Fruit fly (Drosophila melanogaster): ENCODE data around the gene mahe.

Gene mahe

DNA sequence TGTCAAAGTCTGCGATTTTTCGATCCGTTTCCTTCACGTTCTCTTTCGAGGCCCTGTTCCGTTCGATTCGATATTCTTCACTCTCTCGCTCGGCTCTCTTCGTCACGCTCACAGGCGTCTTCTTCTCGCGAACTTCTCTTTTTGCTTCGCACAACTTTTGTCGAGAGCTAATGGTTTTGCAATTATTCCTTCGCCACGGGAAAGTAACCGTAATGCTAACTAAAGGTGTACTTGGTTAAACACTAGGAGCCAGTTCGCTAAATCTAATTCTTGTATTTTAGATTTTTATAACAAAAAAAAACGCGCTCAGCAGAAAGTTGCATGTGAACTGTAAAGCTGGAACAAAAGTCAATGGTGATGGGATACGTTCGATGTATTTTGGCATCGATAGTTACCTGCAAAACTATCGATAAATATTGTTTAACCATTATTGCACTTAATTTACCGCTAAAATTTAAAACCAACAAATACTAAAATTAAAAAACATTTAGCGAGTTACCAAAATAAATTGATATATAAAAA is at the start of gene mahe:
Gene mahe (minus strand): TSS at position 355 of the 522 bp plus-strand sequence.
- TF ChIP-seq tj (GFP tag; optimal IDR thresholded peaks at IDR 0.05) = peak; percentile 75
- no peak for TF ChIP-seq kay (GFP tag; ENCODE audit: borderline replicate concordance)
- TF ChIP-seq Clk (GFP tag; optimal IDR thresholded peaks at IDR 0.05) = no peak
- TF ChIP-seq cic (GFP tag; optimal IDR thresholded peaks at IDR 0.05) = no peak
- TF ChIP-seq bab1 (GFP tag; optimal IDR thresholded peaks at IDR 0.05) = peak; percentile 55
- TF ChIP-seq CG5204 (GFP tag; optimal IDR thresholded peaks at IDR 0.05) = no peak
- TF ChIP-seq Mnt (GFP tag; optimal IDR thresholded peaks at IDR 0.05) = peak; percentile 72
- no peak for TF ChIP-seq CG1620 (GFP tag; optimal IDR thresholded peaks at IDR 0.05)
- TF ChIP-seq CG7101 (tag; optimal IDR thresholded peaks at IDR 0.05) = peak; percentile 26
- peak; percentile 35 for TF ChIP-seq CG14711 (tag; optimal IDR thresholded peaks at IDR 0.05)

DNA sequence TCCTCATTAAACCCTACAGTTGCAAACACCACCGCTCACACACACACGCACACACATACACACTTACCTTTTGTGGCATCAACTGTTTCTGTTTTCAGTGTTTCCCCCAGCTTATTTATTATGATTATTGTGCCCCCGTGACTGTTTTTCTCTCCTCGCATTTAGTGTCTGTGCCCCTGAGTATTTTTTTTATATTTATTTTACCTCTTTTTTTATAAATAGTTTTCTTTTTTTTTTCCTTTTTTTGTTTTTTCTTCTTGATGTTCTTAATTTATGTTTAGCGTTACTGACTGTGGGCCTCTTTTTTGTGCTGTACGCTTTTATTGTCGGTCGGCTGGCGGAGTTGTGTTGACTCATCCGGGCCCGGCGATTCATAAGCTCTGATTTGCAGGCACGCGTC is 49.6 kb upstream of the mahe start:
- TF ChIP-seq toe (GFP tag; optimal IDR thresholded peaks at IDR 0.05) = no peak
- TF ChIP-seq pad (GFP tag; optimal IDR thresholded peaks at IDR 0.05) = no peak
- TF ChIP-seq CG7045 (GFP tag; optimal IDR thresholded peaks at IDR 0.05) = no peak

DNA sequence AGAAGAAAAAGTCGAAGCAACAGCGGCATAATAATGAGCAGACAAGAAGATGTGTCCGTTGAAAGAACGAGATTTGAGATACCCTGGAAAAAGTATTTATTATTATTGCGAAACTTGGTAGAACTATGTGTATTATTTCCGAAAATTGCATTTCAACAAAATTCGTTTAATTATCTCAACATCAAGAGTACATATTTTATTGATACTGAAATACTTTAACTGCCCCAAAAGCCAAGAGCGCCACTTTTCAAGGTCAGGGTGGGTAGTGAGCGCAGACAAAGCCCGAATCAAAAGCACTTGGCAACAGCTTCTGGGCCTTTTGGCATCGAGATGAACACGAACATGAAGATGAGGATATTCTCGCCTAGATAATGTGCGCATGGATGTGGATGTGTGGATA is 48.0 kb upstream of the mahe start:
- TF ChIP-seq cnc (optimal IDR thresholded peaks at IDR 0.05) = no peak

DNA sequence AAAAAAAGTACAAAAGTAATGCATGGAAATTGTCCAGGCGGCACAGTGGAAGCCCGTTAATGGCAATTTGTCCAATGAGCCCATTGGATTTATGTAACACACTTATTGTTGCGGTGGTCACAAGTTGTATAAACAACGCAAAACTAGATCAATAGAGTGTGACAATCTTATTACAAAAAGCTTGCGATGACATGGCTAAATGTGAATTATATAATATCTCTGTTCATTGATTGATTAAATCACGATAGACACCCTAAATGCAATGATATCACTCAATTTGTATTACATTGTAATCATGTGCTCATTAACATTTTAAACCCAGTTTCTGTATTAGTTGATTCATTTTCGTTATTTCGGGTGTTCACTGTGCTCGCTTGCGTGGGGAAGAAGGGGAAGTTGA is 46.8 kb upstream of the mahe start:
- TF ChIP-seq CG12768 (GFP tag; optimal IDR thresholded peaks at IDR 0.05) (no peak), CG1620 (GFP tag; optimal IDR thresholded peaks at IDR 0.05) (no peak), cnc (optimal IDR thresholded peaks at IDR 0.05) (no peak), CG5204 (GFP tag; optimal IDR thresholded peaks at IDR 0.05) (no peak), Mnt (GFP tag; optimal IDR thresholded peaks at IDR 0.05) (no peak), kay (GFP tag; ENCODE audit: borderline replicate concordance) (no peak), bab1 (GFP tag; optimal IDR thresholded peaks at IDR 0.05) (no peak), toe (GFP tag; optimal IDR thresholded peaks at IDR 0.05) (no peak), tj (GFP tag; optimal IDR thresholded peaks at IDR 0.05) (no peak), ovo (GFP tag; optimal IDR thresholded peaks at IDR 0.05) (no peak), cic (GFP tag; optimal IDR thresholded peaks at IDR 0.05) (no peak)

DNA sequence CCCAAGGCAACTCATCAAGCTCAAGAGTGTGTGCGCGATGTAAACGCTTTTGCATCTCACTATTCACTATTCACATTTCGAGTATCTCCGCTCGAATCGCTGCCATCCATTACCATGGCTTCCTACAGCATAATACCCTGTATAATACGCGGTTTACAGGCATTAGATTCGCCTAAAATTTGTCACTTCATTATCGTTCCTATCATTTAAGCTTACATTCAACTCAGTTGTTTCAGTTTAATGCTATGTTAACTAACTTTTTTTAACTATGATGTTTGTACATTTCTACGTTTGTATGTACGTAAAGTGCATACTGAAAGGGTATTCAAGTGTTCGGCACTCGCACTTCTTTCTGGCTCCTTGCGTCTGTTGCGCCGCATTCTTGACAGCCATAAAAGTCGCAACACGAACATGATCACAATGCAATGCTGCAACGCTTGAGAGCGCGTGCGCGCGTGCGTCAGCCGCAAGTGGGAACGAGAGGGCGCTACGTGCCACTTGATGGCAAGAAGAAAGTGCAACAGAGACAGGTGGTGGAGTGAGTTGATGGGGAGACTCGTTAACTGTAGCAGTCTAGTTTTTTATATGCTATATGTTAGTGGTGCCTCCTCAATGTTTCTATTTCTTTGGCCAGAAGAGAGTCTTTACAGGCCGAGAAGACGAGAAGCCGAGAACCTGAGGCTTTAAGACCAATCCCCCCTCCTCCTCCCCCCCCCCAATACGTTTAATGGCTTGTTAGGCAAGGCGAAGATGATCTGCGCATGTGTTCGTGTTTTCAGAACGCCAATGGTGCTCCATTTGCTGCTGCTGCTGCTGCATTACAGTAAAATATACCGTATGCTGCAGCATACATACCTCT is 46.0 kb upstream of the mahe start:
- TF ChIP-seq cic (GFP tag; optimal IDR thresholded peaks at IDR 0.05) (no peak), CG33017 (tag; optimal IDR thresholded peaks at IDR 0.05) (no peak), cnc (optimal IDR thresholded peaks at IDR 0.05) (no peak), ovo (GFP tag; optimal IDR thresholded peaks at IDR 0.05) (no peak), Hr96 (GFP tag; optimal IDR thresholded peaks at IDR 0.05) (no peak), toe (GFP tag; optimal IDR thresholded peaks at IDR 0.05) (no peak), CG12768 (GFP tag; optimal IDR thresholded peaks at IDR 0.05) (no peak), kay (GFP tag; ENCODE audit: borderline replicate concordance) (no peak), pad (GFP tag; optimal IDR thresholded peaks at IDR 0.05) (no peak), Mnt (GFP tag; optimal IDR thresholded peaks at IDR 0.05) (no peak), bab1 (GFP tag; optimal IDR thresholded peaks at IDR 0.05) (no peak), CG5204 (GFP tag; optimal IDR thresholded peaks at IDR 0.05) (no peak), tj (GFP tag; optimal IDR thresholded peaks at IDR 0.05) (no peak), CG7045 (GFP tag; optimal IDR thresholded peaks at IDR 0.05) (no peak), CG7101 (tag; optimal IDR thresholded peaks at IDR 0.05) (no peak), CG14711 (tag; optimal IDR thresholded peaks at IDR 0.05) (no peak)

DNA sequence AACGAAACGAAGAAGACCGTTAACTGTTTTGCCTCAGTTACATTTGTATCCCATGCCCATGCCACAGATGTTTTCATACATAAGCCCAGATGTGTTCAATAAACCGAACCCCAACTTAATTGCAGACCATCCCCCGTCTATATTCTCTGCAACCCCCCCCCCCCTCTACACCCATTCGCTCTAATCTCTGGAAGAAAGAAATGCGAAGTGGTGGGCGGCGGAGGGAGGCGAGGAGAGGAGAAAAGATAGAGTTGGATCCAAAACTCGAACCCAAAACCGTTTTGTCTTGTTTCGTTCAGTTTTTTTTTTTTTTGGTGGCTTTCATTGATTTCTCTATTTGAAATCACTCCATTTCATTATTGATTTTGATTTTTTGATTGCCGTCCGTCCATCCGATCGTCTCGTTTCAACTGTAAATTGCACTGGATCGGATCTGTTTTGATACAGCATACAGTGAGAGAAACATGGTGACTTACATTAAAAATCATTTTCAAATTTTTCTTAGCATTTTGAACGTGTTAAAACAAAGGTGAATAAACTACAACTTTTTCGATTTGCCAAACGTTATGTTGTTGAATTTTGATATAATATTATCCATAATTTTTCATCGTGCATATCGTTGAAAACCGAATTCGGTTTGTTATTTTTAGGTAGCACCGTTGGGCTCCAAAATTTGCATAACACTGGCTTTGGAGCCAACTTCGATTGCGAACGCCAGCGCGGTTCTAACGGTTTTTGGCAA is 44.5 kb upstream of the mahe start:
- no peak for TF ChIP-seq CG11617 (GFP tag; optimal IDR thresholded peaks at IDR 0.05)
- TF ChIP-seq cic (GFP tag; optimal IDR thresholded peaks at IDR 0.05) = no peak
- TF ChIP-seq Crg-1 (GFP tag; optimal IDR thresholded peaks at IDR 0.05) = no peak
- TF ChIP-seq tj (GFP tag; optimal IDR thresholded peaks at IDR 0.05) = no peak

DNA sequence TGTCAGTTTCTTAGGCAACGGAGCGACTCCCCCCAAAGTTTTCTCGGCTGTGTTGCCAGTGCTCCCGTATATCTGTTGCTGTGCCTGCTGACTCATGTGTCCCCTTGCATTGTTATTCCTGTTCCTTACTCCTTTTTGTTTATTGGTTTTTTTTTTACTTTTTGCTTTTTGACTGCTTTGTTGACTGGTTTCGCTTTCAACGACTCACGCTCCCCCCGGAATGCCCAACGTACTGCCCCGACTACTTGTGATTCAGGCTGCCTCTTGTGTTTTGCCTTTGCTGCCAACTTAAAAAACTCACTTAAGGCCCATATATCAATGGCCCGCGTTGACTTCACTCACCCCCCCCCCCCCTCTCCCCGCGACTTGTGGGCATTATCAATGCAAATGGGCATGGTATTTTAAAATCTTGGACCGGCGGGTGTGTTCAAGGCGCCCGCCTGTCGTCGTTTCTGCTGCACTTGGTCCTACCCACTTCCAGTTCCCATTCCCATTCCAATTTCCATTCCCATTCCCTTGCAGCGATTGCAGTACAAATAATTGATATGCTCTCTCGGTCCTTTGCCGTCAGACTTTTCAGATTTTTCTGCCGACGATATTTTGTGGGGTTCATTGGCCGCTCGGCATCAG is 42.3 kb upstream of the mahe start:
- TF ChIP-seq CG7045 (GFP tag; optimal IDR thresholded peaks at IDR 0.05) (no peak), Crg-1 (GFP tag; optimal IDR thresholded peaks at IDR 0.05) (no peak), Hr96 (GFP tag; optimal IDR thresholded peaks at IDR 0.05) (no peak), cnc (optimal IDR thresholded peaks at IDR 0.05) (no peak), CG14711 (tag; optimal IDR thresholded peaks at IDR 0.05) (no peak), CG1620 (GFP tag; optimal IDR thresholded peaks at IDR 0.05) (no peak), CG11617 (GFP tag; optimal IDR thresholded peaks at IDR 0.05) (no peak), bab1 (GFP tag; optimal IDR thresholded peaks at IDR 0.05) (no peak), CG12768 (GFP tag; optimal IDR thresholded peaks at IDR 0.05) (no peak), toe (GFP tag; optimal IDR thresholded peaks at IDR 0.05) (no peak)
